Fruit fly (Drosophila melanogaster) whole organism, pupa: ENCODE results near the gene Orc5.

Experiments used
- CG10348 ChIP-seq: fragments of 200-800 bp; sonication (Bioruptor generic); IDR thresholded peaks from 2 replicates; pipeline ENCODE4 v1.3.6; 2022; ENCODE audit warnings: missing biosample characterization, missing genetic modification characterization
- CG12605 ChIP-seq: fragments of 200-800 bp; sonication (Bioruptor generic); IDR thresholded peaks from 2 replicates; pipeline ENCODE4 v1.3.6; 2022; ENCODE audit warnings: missing biosample characterization, missing genetic modification characterization
- CG13204 ChIP-seq: fragments of 200-800 bp; sonication (Bioruptor generic); optimal IDR thresholded peaks from 2 replicates; lab custom pipeline; 2018; ENCODE audit warnings: missing biosample characterization, mild to moderate bottlenecking, missing genetic modification characterization, moderate library complexity
- CG14655 ChIP-seq: fragments of 200-800 bp; sonication (Bioruptor generic); optimal IDR thresholded peaks from 3 replicates; lab custom pipeline; 2017; ENCODE audit warnings: mild to moderate bottlenecking, missing biosample characterization, missing genetic modification reagents, missing genetic modification characterization
- CG15710 ChIP-seq: fragments of 200-800 bp; sonication (Bioruptor generic); optimal IDR thresholded peaks from 2 replicates; lab custom pipeline; 2018; ENCODE audit warnings: missing biosample characterization, mild to moderate bottlenecking, missing genetic modification characterization, moderate library complexity
- CG17806 ChIP-seq: fragments of 200-800 bp; sonication (Bioruptor generic); optimal IDR thresholded peaks from 2 replicates; lab custom pipeline; 2018; ENCODE audit warnings: missing biosample characterization, mild to moderate bottlenecking, missing genetic modification characterization, moderate library complexity
- CG32121 ChIP-seq: fragments of 200-800 bp; sonication (Bioruptor generic); IDR thresholded peaks from 2 replicates; pipeline ENCODE4 v1.3.6; 2022; ENCODE audit warnings: missing biosample characterization, missing genetic modification characterization
- CG34367 ChIP-seq: fragments of 200-800 bp; sonication (Bioruptor generic); optimal IDR thresholded peaks from 2 replicates; lab custom pipeline; 2018; ENCODE audit warnings: missing biosample characterization, mild to moderate bottlenecking, missing genetic modification characterization
- CG4496 ChIP-seq: fragments of 200-800 bp; sonication (Bioruptor generic); IDR thresholded peaks from 3 replicates; pipeline ENCODE4 v1.3.6; 2022; ENCODE audit warnings: missing biosample characterization, missing genetic modification characterization
- CG8159 ChIP-seq: fragments of 200-800 bp; sonication (Bioruptor generic); optimal IDR thresholded peaks from 3 replicates; lab custom pipeline; 2018; ENCODE audit warnings: missing biosample characterization, mild to moderate bottlenecking, missing genetic modification characterization, moderate library complexity
- CG8301 ChIP-seq: fragments of 200-800 bp; sonication (Bioruptor generic); optimal IDR thresholded peaks from 2 replicates; lab custom pipeline; 2018; ENCODE audit warnings: missing biosample characterization, mild to moderate bottlenecking, missing genetic modification characterization
- CG9948 ChIP-seq: fragments of 200-800 bp; sonication (Bioruptor generic); optimal IDR thresholded peaks from 2 replicates; lab custom pipeline; 2018; ENCODE audit warnings: missing biosample characterization, mild to moderate bottlenecking, missing genetic modification characterization, moderate library complexity
- D1 ChIP-seq: fragments of 200-800 bp; sonication (Bioruptor generic); optimal IDR thresholded peaks from 2 replicates; lab custom pipeline; 2018; ENCODE audit warnings: missing biosample characterization, mild to moderate bottlenecking, missing genetic modification characterization, moderate library complexity
- EcR ChIP-seq: fragments of 200-800 bp; sonication (Bioruptor generic); optimal IDR thresholded peaks from 3 replicates; lab custom pipeline; 2019; ENCODE audit warnings: missing biosample characterization, missing genetic modification characterization, mild to moderate bottlenecking, moderate library complexity, missing genetic modification reagents
- Ets98B ChIP-seq: fragments of 200-800 bp; sonication (Bioruptor generic); IDR thresholded peaks from 2 replicates; pipeline ENCODE4 v1.3.6; 2022; ENCODE audit warnings: missing biosample characterization, missing genetic modification characterization
- Pif1A ChIP-seq: fragments of 200-800 bp; sonication (Bioruptor generic); optimal IDR thresholded peaks from 3 replicates; lab custom pipeline; 2016; ENCODE audit warnings: missing biosample characterization, missing genetic modification characterization
- Pif1B ChIP-seq: fragments of 200-800 bp; sonication (Bioruptor generic); optimal IDR thresholded peaks from 3 replicates; lab custom pipeline; 2016; ENCODE audit warnings: missing biosample characterization, missing genetic modification characterization
- Snoo ChIP-seq: fragments of 200-800 bp; sonication (Bioruptor generic); optimal IDR thresholded peaks from 3 replicates; lab custom pipeline; 2017; ENCODE audit warnings: missing biosample characterization, mild to moderate bottlenecking, missing genetic modification characterization, inconsistent platforms
- fd96Ca ChIP-seq: fragments of 200-800 bp; sonication (Bioruptor generic); IDR thresholded peaks from 3 replicates; pipeline ENCODE4 v1.3.6; 2022; ENCODE audit warnings: missing biosample characterization, missing genetic modification characterization
- gl ChIP-seq: fragments of 200-800 bp; sonication (Bioruptor generic); optimal IDR thresholded peaks from 2 replicates; lab custom pipeline; 2018; ENCODE audit warnings: missing biosample characterization, mild to moderate bottlenecking, missing genetic modification characterization
- rn ChIP-seq: fragments of 200-800 bp; sonication (Bioruptor generic); IDR thresholded peaks from 2 replicates; pipeline ENCODE4 v1.3.6; 2022; ENCODE audit warnings: missing biosample characterization, missing genetic modification characterization

Gene Orc5

dm6 chr2L:13849125-13849524 lies 19.5 kb downstream of the Orc5 start, which contains the start of gene CG7968:
TSS of gene CG7968 (plus strand) at chr2L:13849400.
- TF ChIP-seq D1 (tag; lab: Kevin White, UChicago) (no peak), fd96Ca (GFP tag; lab: Robert Waterston, UW) (no peak), Pif1B (GFP tag; lab: Kevin White, UChicago) (no peak), CG10348 (GFP tag; lab: Robert Waterston, UW) (no peak), CG13204 (GFP tag; lab: Kevin White, UChicago) (no peak), rn (GFP tag; lab: Robert Waterston, UW) (no peak), CG17806 (tag; lab: Kevin White, UChicago) (no peak), CG15710 (tag; lab: Kevin White, UChicago) (no peak), Ets98B (no peak), CG14655 (GFP tag; lab: Kevin White, UChicago) (no peak), CG8301 (no peak), gl (tag; lab: Kevin White, UChicago) (no peak), CG12605 (GFP tag; lab: Robert Waterston, UW) (no peak), CG4496 (GFP tag; lab: Robert Waterston, UW) (no peak), EcR (GFP tag; lab: Kevin White, UChicago) (no peak), Snoo (tag; lab: Kevin White, UChicago) (no peak), CG34367 (tag; lab: Kevin White, UChicago) (no peak), CG32121 (no peak)
- TF ChIP-seq, all 21 proteins: peak for 0

DNA sequence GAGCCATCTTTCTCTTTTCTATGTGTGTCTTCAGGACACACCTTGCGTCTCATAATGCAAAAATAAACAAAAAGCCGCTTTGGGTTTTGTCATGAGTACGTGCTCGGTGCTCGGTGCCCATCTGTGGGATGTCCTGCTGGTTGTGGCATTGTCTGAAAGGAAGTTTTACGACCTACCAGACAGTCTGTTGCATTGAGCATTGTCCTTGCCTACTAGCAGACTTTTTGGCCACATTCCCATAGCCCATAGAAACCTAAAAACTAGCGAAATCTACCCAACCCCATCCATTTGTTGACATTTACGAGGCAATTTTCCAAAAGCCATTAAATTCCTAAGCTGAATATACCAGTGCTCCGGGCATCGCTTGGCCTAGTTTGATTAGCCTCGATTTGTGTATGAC lies 21.5 kb downstream of the Orc5 start:
- TF ChIP-seq D1 (tag; lab: Kevin White, UChicago) (no peak), CG10348 (GFP tag; lab: Robert Waterston, UW) (no peak), CG8301 (no peak), CG4496 (GFP tag; lab: Robert Waterston, UW) (no peak), CG14655 (GFP tag; lab: Kevin White, UChicago) (no peak), gl (tag; lab: Kevin White, UChicago) (no peak), CG8159 (tag; lab: Kevin White, UChicago) (no peak), Snoo (tag; lab: Kevin White, UChicago) (no peak), EcR (GFP tag; lab: Kevin White, UChicago) (no peak), rn (GFP tag; lab: Robert Waterston, UW) (no peak), Ets98B (no peak), fd96Ca (GFP tag; lab: Robert Waterston, UW) (no peak), Pif1B (GFP tag; lab: Kevin White, UChicago) (no peak)

- no peak for TF ChIP-seq CG17806 (tag; lab: Kevin White, UChicago)
- no peak for TF ChIP-seq Pif1B (GFP tag; lab: Kevin White, UChicago)
- TF ChIP-seq CG9948 (tag; lab: Kevin White, UChicago): no peak
- no peak for TF ChIP-seq fd96Ca (GFP tag; lab: Robert Waterston, UW)
- TF ChIP-seq CG15710 (tag; lab: Kevin White, UChicago): no peak
- TF ChIP-seq Ets98B: no peak
- no peak for TF ChIP-seq CG8159 (tag; lab: Kevin White, UChicago)
- no peak for TF ChIP-seq CG14655 (GFP tag; lab: Kevin White, UChicago)
- TF ChIP-seq Snoo (tag; lab: Kevin White, UChicago): no peak
- TF ChIP-seq D1 (tag; lab: Kevin White, UChicago): no peak
Measured at dm6 chr2L:13867653-13868052, 38.0 kb downstream of the Orc5 start.

DNA sequence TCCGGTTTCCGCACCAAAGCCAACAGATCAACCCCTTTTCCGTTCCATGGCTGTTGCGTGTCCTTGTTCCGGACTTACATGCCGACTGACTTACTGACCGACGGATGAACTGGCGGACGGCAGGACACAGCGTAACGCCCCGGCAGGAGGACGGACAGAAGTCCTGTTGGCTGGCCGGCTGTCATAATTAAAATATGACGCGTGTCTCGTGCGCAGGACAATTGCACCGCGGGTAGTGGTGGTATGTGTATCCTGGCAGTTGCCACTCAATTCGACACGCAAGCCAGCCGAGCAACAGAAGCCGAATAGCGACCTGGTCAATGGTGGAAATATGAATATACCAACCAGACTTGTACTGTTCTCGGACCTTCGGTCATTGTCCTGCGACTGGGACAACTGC lies 39.8 kb downstream of the Orc5 start:
- TF ChIP-seq EcR (GFP tag; lab: Kevin White, UChicago) (no peak), CG12605 (GFP tag; lab: Robert Waterston, UW) (no peak), gl (tag; lab: Kevin White, UChicago) (no peak), CG9948 (tag; lab: Kevin White, UChicago) (no peak), CG8301 (no peak), CG32121 (no peak), CG14655 (GFP tag; lab: Kevin White, UChicago) (no peak), Pif1A (GFP tag; lab: Kevin White, UChicago) (no peak), Snoo (tag; lab: Kevin White, UChicago) (no peak), CG15710 (tag; lab: Kevin White, UChicago) (no peak)

DNA sequence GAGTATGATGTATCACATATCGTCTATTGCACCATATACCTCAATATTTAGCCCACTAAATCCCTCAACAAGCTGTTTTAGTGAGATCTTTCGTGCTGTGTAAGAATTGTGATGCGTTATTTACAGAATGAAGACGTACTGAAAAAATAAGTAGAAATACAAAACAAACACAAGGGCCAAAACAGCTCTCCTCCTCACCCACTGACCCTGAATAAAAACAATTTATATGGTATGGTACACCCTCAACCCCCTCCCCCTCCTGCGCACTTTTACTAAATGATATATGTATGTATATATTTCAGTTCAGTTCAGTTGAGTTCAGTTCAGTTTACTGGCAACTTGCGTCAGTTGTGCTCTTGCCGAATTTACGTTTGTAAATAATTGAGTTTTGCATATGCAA lies 43.5 kb downstream of the Orc5 start:
- TF ChIP-seq CG8301: no peak
- TF ChIP-seq D1 (tag; lab: Kevin White, UChicago): no peak
- TF ChIP-seq Snoo (tag; lab: Kevin White, UChicago): no peak
- TF ChIP-seq CG34367 (tag; lab: Kevin White, UChicago): no peak
- TF ChIP-seq CG4496 (GFP tag; lab: Robert Waterston, UW): no peak
- no peak for TF ChIP-seq Pif1B (GFP tag; lab: Kevin White, UChicago)
- TF ChIP-seq CG17806 (tag; lab: Kevin White, UChicago): no peak
- TF ChIP-seq CG8159 (tag; lab: Kevin White, UChicago): no peak
- no peak for TF ChIP-seq Pif1A (GFP tag; lab: Kevin White, UChicago)
- TF ChIP-seq CG13204 (GFP tag; lab: Kevin White, UChicago): no peak
- TF ChIP-seq CG14655 (GFP tag; lab: Kevin White, UChicago): no peak
- TF ChIP-seq rn (GFP tag; lab: Robert Waterston, UW): no peak
- no peak for TF ChIP-seq CG10348 (GFP tag; lab: Robert Waterston, UW)
- no peak for TF ChIP-seq CG9948 (tag; lab: Kevin White, UChicago)

dm6 chr2L:13876698-13877097 lies 47.1 kb downstream of the Orc5 start:
- TF ChIP-seq CG8301 (no peak), CG15710 (tag; lab: Kevin White, UChicago) (no peak), CG14655 (GFP tag; lab: Kevin White, UChicago) (no peak), CG13204 (GFP tag; lab: Kevin White, UChicago) (no peak), Ets98B (no peak), D1 (tag; lab: Kevin White, UChicago) (no peak)
